Fruit fly (Drosophila melanogaster) whole organism, prepupa: ENCODE results near the gene Cse1.

Experiments
- Blimp-1 ChIP-seq: fragments of 200-800 bp; sonication (Bioruptor generic); optimal IDR thresholded peaks from 3 replicates; lab custom pipeline; 2017; ENCODE audit warnings: missing biosample characterization, missing genetic modification characterization, mild to moderate bottlenecking, moderate library complexity, missing genetic modification reagents
- CG10631 ChIP-seq: fragments of 200-800 bp; sonication (Bioruptor generic); optimal IDR thresholded peaks from 2 replicates; lab custom pipeline; 2016; ENCODE audit warnings: missing biosample characterization, missing genetic modification characterization
- CG11294 ChIP-seq: fragments of 200-800 bp; sonication (Bioruptor generic); IDR thresholded peaks from 2 replicates; pipeline ENCODE4 v1.3.6; 2022; ENCODE audit warnings: missing biosample characterization, missing genetic modification characterization
- CG11902 ChIP-seq: fragments of 200-800 bp; sonication (Bioruptor generic); optimal IDR thresholded peaks from 3 replicates; lab custom pipeline; 2016; ENCODE audit warnings: missing biosample characterization, missing genetic modification characterization
- CG15336 ChIP-seq: fragments of 200-800 bp; sonication (Bioruptor generic); IDR thresholded peaks from 2 replicates; pipeline ENCODE4 v1.3.6; 2022; ENCODE audit warnings: missing biosample characterization, missing genetic modification characterization
- CG1621 ChIP-seq: fragments of 200-800 bp; sonication (Bioruptor generic); optimal IDR thresholded peaks from 3 replicates; lab custom pipeline; 2018; ENCODE audit warnings: missing biosample characterization, mild to moderate bottlenecking, missing genetic modification characterization
- CG16779 ChIP-seq: fragments of 200-800 bp; sonication (Bioruptor generic); optimal IDR thresholded peaks from 3 replicates; lab custom pipeline; 2017; ENCODE audit warnings: missing biosample characterization, mild to moderate bottlenecking, missing genetic modification characterization
- CG3032 ChIP-seq: fragments of 200-800 bp; optimal IDR thresholded peaks from 2 replicates; lab custom pipeline; 2019; ENCODE audit warnings: missing biosample characterization, mild to moderate bottlenecking, missing genetic modification characterization, moderate library complexity
- CG31627 ChIP-seq: fragments of 200-800 bp; sonication (Bioruptor generic); optimal IDR thresholded peaks from 3 replicates; lab custom pipeline; 2016; ENCODE audit warnings: missing biosample characterization, missing genetic modification characterization
- CG32006 ChIP-seq: fragments of 200-800 bp; sonication (Bioruptor generic); optimal IDR thresholded peaks from 3 replicates; lab custom pipeline; 2017; ENCODE audit warnings: missing biosample characterization, mild to moderate bottlenecking, missing genetic modification characterization
- CG34406 ChIP-seq: fragments of 200-800 bp; sonication (Bioruptor generic); optimal IDR thresholded peaks from 3 replicates; lab custom pipeline; 2016; ENCODE audit warnings: missing biosample characterization, missing genetic modification characterization
- CG3919 ChIP-seq: fragments of 200-800 bp; sonication (Bioruptor generic); optimal IDR thresholded peaks from 3 replicates; lab custom pipeline; 2016; ENCODE audit warnings: missing biosample characterization, missing genetic modification characterization
- CG4318 ChIP-seq: fragments of 200-800 bp; sonication (Bioruptor generic); optimal IDR thresholded peaks from 3 replicates; lab custom pipeline; 2017; ENCODE audit warnings: missing biosample characterization, mild to moderate bottlenecking, missing genetic modification characterization
- CG6163 ChIP-seq: fragments of 200-800 bp; sonication (Bioruptor generic); IDR thresholded peaks from 3 replicates; pipeline ENCODE4 v1.3.6; 2022; ENCODE audit warnings: missing biosample characterization, missing genetic modification characterization
- CG6276 ChIP-seq: fragments of 200-800 bp; sonication (Bioruptor generic); optimal IDR thresholded peaks from 2 replicates; lab custom pipeline; 2017; ENCODE audit warnings: missing biosample characterization, mild to moderate bottlenecking, missing genetic modification characterization
- CG6792 ChIP-seq: fragments of 200-800 bp; sonication (Bioruptor generic); optimal IDR thresholded peaks from 3 replicates; lab custom pipeline; 2016; ENCODE audit warnings: missing biosample characterization, missing genetic modification characterization
- CG6808 ChIP-seq: fragments of 200-800 bp; sonication (Bioruptor generic); optimal IDR thresholded peaks from 3 replicates; lab custom pipeline; 2017; ENCODE audit warnings: missing biosample characterization, missing genetic modification characterization, mild to moderate bottlenecking, moderate library complexity, missing genetic modification reagents
- CG6854 ChIP-seq: fragments of 200-800 bp; sonication (Bioruptor generic); optimal IDR thresholded peaks from 2 replicates; lab custom pipeline; 2017; ENCODE audit warnings: missing biosample characterization, mild to moderate bottlenecking, missing genetic modification characterization
- CG7368 ChIP-seq: fragments of 200-800 bp; sonication (Bioruptor generic); optimal IDR thresholded peaks from 3 replicates; lab custom pipeline; 2016; ENCODE audit warnings: missing biosample characterization, missing genetic modification characterization
- CG8319 ChIP-seq: fragments of 200-800 bp; sonication (Bioruptor generic); optimal IDR thresholded peaks from 3 replicates; lab custom pipeline; 2016; ENCODE audit warnings: missing biosample characterization, missing genetic modification characterization
- CG8632 ChIP-seq: fragments of 200-800 bp; sonication (Bioruptor generic); optimal IDR thresholded peaks from 3 replicates; lab custom pipeline; 2016; ENCODE audit warnings: missing biosample characterization, missing genetic modification characterization
- CG9139 ChIP-seq: fragments of 200-800 bp; sonication (Bioruptor generic); optimal IDR thresholded peaks from 3 replicates; lab custom pipeline; 2017; ENCODE audit warnings: missing biosample characterization, mild to moderate bottlenecking, missing genetic modification characterization
- Eip75B ChIP-seq: fragments of 200-800 bp; sonication (Bioruptor generic); optimal IDR thresholded peaks from 3 replicates; lab custom pipeline; 2016; ENCODE audit warnings: missing biosample characterization, missing genetic modification characterization
- Eip78C ChIP-seq: fragments of 200-800 bp; sonication (Bioruptor generic); peaks from one replicate; lab custom pipeline; 2016; ENCODE audit warnings: missing biosample characterization, missing genetic modification characterization
- Eip93F ChIP-seq: fragments of 200-800 bp; sonication (Bioruptor generic); optimal IDR thresholded peaks from 2 replicates; lab custom pipeline; 2016; ENCODE audit warnings: missing biosample characterization, mild to moderate bottlenecking, missing genetic modification characterization
- Ets21C ChIP-seq: fragments of 200-800 bp; sonication (Bioruptor generic); optimal IDR thresholded peaks from 3 replicates; lab custom pipeline; 2016; ENCODE audit warnings: missing biosample characterization, missing genetic modification characterization
- Ets96B ChIP-seq: fragments of 200-800 bp; optimal IDR thresholded peaks from 2 replicates; lab custom pipeline; 2019; ENCODE audit warnings: missing biosample characterization, mild to moderate bottlenecking, missing genetic modification characterization, moderate library complexity
- Hr39 ChIP-seq: fragments of 200-800 bp; sonication (Bioruptor generic); optimal IDR thresholded peaks from 2 replicates; lab custom pipeline; 2016; ENCODE audit warnings: missing biosample characterization, missing genetic modification characterization
- Hr4 ChIP-seq: fragments of 200-800 bp; sonication (Bioruptor generic); optimal IDR thresholded peaks from 3 replicates; lab custom pipeline; 2016; ENCODE audit warnings: missing biosample characterization, missing genetic modification characterization
- Lpt ChIP-seq: fragments of 200-800 bp; sonication (Bioruptor generic); optimal IDR thresholded peaks from 3 replicates; lab custom pipeline; 2016; ENCODE audit warnings: missing biosample characterization, missing genetic modification characterization
- Met ChIP-seq: fragments of 200-800 bp; sonication (Bioruptor generic); optimal IDR thresholded peaks from 3 replicates; lab custom pipeline; 2016; ENCODE audit warnings: missing biosample characterization, missing genetic modification characterization
- OdsH ChIP-seq: fragments of 200-800 bp; sonication (Bioruptor generic); optimal IDR thresholded peaks from 3 replicates; lab custom pipeline; 2016; ENCODE audit warnings: missing biosample characterization, missing genetic modification characterization
- Smox ChIP-seq: fragments of 200-800 bp; sonication (Bioruptor generic); optimal IDR thresholded peaks from 3 replicates; lab custom pipeline; 2016; ENCODE audit warnings: missing biosample characterization, missing genetic modification characterization
- Sox102F ChIP-seq: fragments of 200-800 bp; sonication (Bioruptor generic); optimal IDR thresholded peaks from 2 replicates; lab custom pipeline; 2016; ENCODE audit warnings: missing biosample characterization, mild to moderate bottlenecking, missing genetic modification characterization
- Sox15 ChIP-seq: fragments of 200-800 bp; sonication (Bioruptor generic); optimal IDR thresholded peaks from 3 replicates; lab custom pipeline; 2016; ENCODE audit warnings: missing biosample characterization, missing genetic modification characterization
- achi ChIP-seq: fragments of 200-800 bp; sonication (Bioruptor generic); optimal IDR thresholded peaks from 3 replicates; lab custom pipeline; 2016; ENCODE audit warnings: missing biosample characterization, missing genetic modification characterization
- acj6 ChIP-seq: fragments of 200-800 bp; sonication (Bioruptor generic); optimal IDR thresholded peaks from 3 replicates; lab custom pipeline; 2016; ENCODE audit warnings: missing biosample characterization, missing genetic modification characterization
- cyc ChIP-seq: fragments of 200-800 bp; sonication (Bioruptor generic); optimal IDR thresholded peaks from 3 replicates; lab custom pipeline; 2016; ENCODE audit warnings: missing biosample characterization, missing genetic modification characterization
- dac ChIP-seq: fragments of 200-800 bp; sonication (Bioruptor generic); optimal IDR thresholded peaks from 2 replicates; lab custom pipeline; 2017; ENCODE audit warnings: missing biosample characterization, mild to moderate bottlenecking, missing genetic modification characterization
- eg ChIP-seq: fragments of 200-800 bp; sonication (Bioruptor generic); IDR thresholded peaks from 3 replicates; pipeline ENCODE4 v1.3.6; 2022; ENCODE audit warnings: missing biosample characterization, missing genetic modification characterization
- esn ChIP-seq: fragments of 200-800 bp; sonication (Bioruptor generic); optimal IDR thresholded peaks from 2 replicates; lab custom pipeline; 2016; ENCODE audit warnings: missing biosample characterization, mild to moderate bottlenecking, missing genetic modification characterization, moderate library complexity
- fd59A ChIP-seq: fragments of 200-800 bp; sonication (Bioruptor generic); optimal IDR thresholded peaks from 2 replicates; lab custom pipeline; 2017; ENCODE audit warnings: missing biosample characterization, mild to moderate bottlenecking, missing genetic modification characterization, missing genetic modification reagents
- fd85E ChIP-seq: fragments of 200-800 bp; sonication (Bioruptor generic); optimal IDR thresholded peaks from 3 replicates; lab custom pipeline; 2016; ENCODE audit warnings: missing biosample characterization, missing genetic modification characterization
- fkh ChIP-seq: fragments of 200-800 bp; sonication (Bioruptor generic); optimal IDR thresholded peaks from 3 replicates; lab custom pipeline; 2017; ENCODE audit warnings: missing biosample characterization, mild to moderate bottlenecking, missing genetic modification characterization, moderate library complexity
- lz ChIP-seq: fragments of 200-800 bp; sonication (Bioruptor generic); optimal IDR thresholded peaks from 3 replicates; lab custom pipeline; 2016; ENCODE audit warnings: missing biosample characterization, missing genetic modification characterization
- net ChIP-seq: fragments of 200-800 bp; sonication (Bioruptor generic); optimal IDR thresholded peaks from 3 replicates; lab custom pipeline; 2016; ENCODE audit warnings: missing biosample characterization, missing genetic modification characterization
- pdm3 ChIP-seq: fragments of 200-800 bp; sonication (Bioruptor generic); optimal IDR thresholded peaks from 3 replicates; lab custom pipeline; 2016; ENCODE audit warnings: missing biosample characterization, missing genetic modification characterization
- spab ChIP-seq: fragments of 200-800 bp; sonication (Bioruptor generic); optimal IDR thresholded peaks from 2 replicates; lab custom pipeline; 2017; ENCODE audit warnings: missing biosample characterization, mild to moderate bottlenecking, missing genetic modification characterization, missing genetic modification reagents
- ss ChIP-seq, 2 experiments: fragments of 200-800 bp; sonication (Bioruptor generic); optimal IDR thresholded peaks; 2 replicates in 1 of 2; 3 replicates in 1 of 2; lab custom pipeline; 2017 to 2018; ENCODE audit warnings: mild to moderate bottlenecking in 2 of 2, missing biosample characterization in 2 of 2, missing genetic modification characterization in 2 of 2, moderate library complexity in 1 of 2
- svp ChIP-seq: fragments of 200-800 bp; sonication (Bioruptor generic); peaks from one replicate; lab custom pipeline; 2016; ENCODE audit warnings: missing biosample characterization, missing genetic modification characterization
- topi ChIP-seq: fragments of 200-800 bp; sonication (Bioruptor generic); optimal IDR thresholded peaks from 3 replicates; lab custom pipeline; 2016; ENCODE audit warnings: missing biosample characterization, missing genetic modification characterization
- vri ChIP-seq: fragments of 200-800 bp; sonication (Bioruptor generic); optimal IDR thresholded peaks from 3 replicates; lab custom pipeline; 2016; ENCODE audit warnings: missing biosample characterization, mild to moderate bottlenecking, missing genetic modification characterization

Cse1 gene

DNA sequence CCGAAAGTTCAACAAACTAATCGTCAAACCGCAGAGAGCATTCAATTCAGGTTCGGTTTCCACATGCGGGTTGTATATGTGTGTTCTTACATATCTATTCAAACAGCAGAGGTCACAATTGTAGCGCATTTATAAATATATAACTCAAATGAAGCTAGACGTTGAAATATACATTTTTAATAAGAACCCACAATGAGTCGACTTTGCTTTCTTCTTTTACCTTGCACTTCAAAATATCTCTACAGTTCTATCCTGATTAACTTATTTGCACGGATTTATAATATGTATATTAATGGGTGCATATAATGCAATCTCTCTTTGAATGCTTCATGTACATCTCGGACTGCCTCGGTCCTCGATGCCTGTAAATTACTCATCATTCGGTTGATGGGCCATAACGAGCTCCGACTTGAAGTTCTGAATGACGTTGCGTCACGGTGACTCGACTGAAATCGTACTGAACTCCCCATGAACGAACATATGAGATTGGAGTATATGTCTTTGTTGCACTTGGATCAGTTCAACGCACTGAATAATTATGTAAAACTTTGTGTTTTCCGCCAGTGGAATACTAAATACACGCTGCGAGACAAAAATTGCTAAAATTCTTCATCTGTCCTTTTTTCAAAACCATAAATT lies 6.6 kb downstream of the Cse1 start:
- TF ChIP-seq Ets96B (peak; percentile 72), Sox15 (GFP tag; lab: Kevin White, UChicago) (peak; percentile 44), CG8319 (GFP tag; lab: Kevin White, UChicago) (peak; percentile 58), CG15336 (GFP tag; lab: Robert Waterston, UW) (peak; percentile 84), acj6 (GFP tag; lab: Kevin White, UChicago) (peak; percentile 77), CG31627 (GFP tag; lab: Kevin White, UChicago) (peak; percentile 49), Hr4 (peak; percentile 80), Eip78C (GFP tag; lab: Kevin White, UChicago) (peak; percentile 95), CG11294 (GFP tag; lab: Robert Waterston, UW) (peak; percentile 56; the same call in 1 of the 2 replicates), dac (GFP tag; lab: Kevin White, UChicago) (no peak), CG4318 (GFP tag; lab: Kevin White, UChicago) (peak; percentile 37), cyc (GFP tag; lab: Kevin White, UChicago) (peak; percentile 51), fd85E (GFP tag; lab: Kevin White, UChicago) (no peak), ss (GFP tag; optimal IDR thresholded peaks at IDR 0.05; lab: Kevin White, UChicago) (peak; percentile 14 to 47), CG8632 (peak; percentile 72), esn (GFP tag; lab: Kevin White, UChicago) (peak; percentile 75), lz (peak; percentile 57), OdsH (GFP tag; lab: Kevin White, UChicago) (peak; percentile 75), pdm3 (GFP tag; lab: Kevin White, UChicago) (peak; percentile 75), CG7368 (GFP tag; lab: Kevin White, UChicago) (peak; percentile 61), CG6276 (GFP tag; lab: Kevin White, UChicago) (peak; percentile 72), CG3032 (tag; lab: Kevin White, UChicago) (peak; percentile 63), CG9139 (GFP tag; lab: Kevin White, UChicago) (peak; percentile 5), eg (no peak; the same call in 1 of the 3 replicates), CG6163 (GFP tag; lab: Robert Waterston, UW) (peak; percentile 79), CG10631 (GFP tag; lab: Kevin White, UChicago) (peak; percentile 75), CG6808 (GFP tag; lab: Kevin White, UChicago) (peak; percentile 42), Ets21C (GFP tag; lab: Kevin White, UChicago) (peak; percentile 10), Lpt (GFP tag; lab: Kevin White, UChicago) (peak; percentile 66), spab (GFP tag; lab: Kevin White, UChicago) (peak; percentile 73), achi (peak; percentile 73), CG32006 (GFP tag; lab: Kevin White, UChicago) (peak; percentile 82), topi (GFP tag; lab: Kevin White, UChicago) (peak; percentile 63), Blimp-1 (GFP tag; lab: Kevin White, UChicago) (no peak), CG34406 (GFP tag; lab: Kevin White, UChicago) (peak; percentile 56), net (peak; percentile 70), Eip75B (GFP tag; lab: Kevin White, UChicago) (peak; percentile 69), CG6854 (GFP tag; lab: Kevin White, UChicago) (no peak), svp (peak; percentile 71), fd59A (GFP tag; lab: Kevin White, UChicago) (peak; percentile 61), CG11902 (GFP tag; lab: Kevin White, UChicago) (peak; percentile 10), vri (GFP tag; lab: Kevin White, UChicago) (peak; percentile 71), Eip93F (GFP tag; lab: Kevin White, UChicago) (no peak), CG6792 (GFP tag; lab: Kevin White, UChicago) (peak; percentile 72), Sox102F (GFP tag; lab: Kevin White, UChicago) (peak; percentile 62), CG1621 (tag; lab: Kevin White, UChicago) (peak; percentile 59), fkh (GFP tag; lab: Kevin White, UChicago) (no peak), Met (peak; percentile 59), Hr39 (GFP tag; lab: Kevin White, UChicago) (peak; percentile 51), CG3919 (no peak), Smox (GFP tag; lab: Kevin White, UChicago) (peak; percentile 62), CG16779 (no peak)
